Worm (Caenorhabditis elegans): ENCODE results near the gene vha-1.

vha-1 gene

ce11 chrIII:9779080-9779479, 2.0 kb upstream of the vha-1 start:
- TF ChIP-seq sea-2 (GFP tag; optimal IDR thresholded peaks at IDR 0.05) (no peak), ceh-16 (tag; optimal IDR thresholded peaks at IDR 0.05) (no peak), pqm-1 (tag; optimal IDR thresholded peaks at IDR 0.05) (no peak), mml-1 (tag; optimal IDR thresholded peaks at IDR 0.05) (no peak), R02D3.7 (tag; optimal IDR thresholded peaks at IDR 0.05) (no peak), pha-4 (tag; optimal IDR thresholded peaks at IDR 0.05) (no peak), fos-1 (tag; optimal IDR thresholded peaks at IDR 0.05) (no peak), nhr-25 (tag; optimal IDR thresholded peaks at IDR 0.05) (no peak), ztf-4 (tag; optimal IDR thresholded peaks at IDR 0.05) (no peak), ama-1 (optimal IDR thresholded peaks at IDR 0.05) (no peak), elt-3 (tag; optimal IDR thresholded peaks at IDR 0.05) (no peak), lsy-12 (tag; optimal IDR thresholded peaks at IDR 0.05) (no peak), fkh-2 (tag; optimal IDR thresholded peaks at IDR 0.05) (no peak), elt-1 (tag; optimal IDR thresholded peaks at IDR 0.05) (no peak), nhr-67 (tag; optimal IDR thresholded peaks at IDR 0.05) (no peak), egl-5 (tag; optimal IDR thresholded peaks at IDR 0.05) (no peak), nhr-12 (tag; optimal IDR thresholded peaks at IDR 0.05) (no peak), unc-39 (tag; optimal IDR thresholded peaks at IDR 0.05) (no peak), nhr-43 (tag; optimal IDR thresholded peaks at IDR 0.05; ENCODE audit: poor library complexity, severe bottlenecking) (no peak)

ce11 chrIII:9780254-9780653, 800 bp upstream of the vha-1 start, which contains the start of gene sqv-3:
TSS of gene sqv-3 (minus strand) at chrIII:9780354.
- no peak for TF ChIP-seq ztf-4 (tag; optimal IDR thresholded peaks at IDR 0.05)
- TF ChIP-seq elt-2 (tag; optimal IDR thresholded peaks at IDR 0.05) = no peak
- TF ChIP-seq lsy-12 (tag; optimal IDR thresholded peaks at IDR 0.05) = no peak
- TF ChIP-seq R02D3.7 (tag; optimal IDR thresholded peaks at IDR 0.05) = no peak

- TF ChIP-seq zag-1 (tag; optimal IDR thresholded peaks at IDR 0.05) (no peak), nhr-43 (tag; optimal IDR thresholded peaks at IDR 0.05; ENCODE audit: poor library complexity, severe bottlenecking) (peak; percentile 37), elt-2 (tag; optimal IDR thresholded peaks at IDR 0.05) (peak; percentile 15), ama-1 (optimal IDR thresholded peaks at IDR 0.05) (peak; percentile 75), egl-27 (tag; optimal IDR thresholded peaks at IDR 0.05) (no peak)
Measured at ce11 chrIII:9782011-9782436, 970 bp downstream of the vha-1 start, which contains the start of gene vha-2. TSS of gene vha-2 (plus strand) at chrIII:9782164.

ce11 chrIII:9782483-9783081, 1.5 kb downstream of the vha-1 start, which contains the start of gene R10E11.6:
TSS of gene R10E11.6 (plus strand) at chrIII:9783006.
- TF ChIP-seq jun-1 (tag; optimal IDR thresholded peaks at IDR 0.05) (no peak), mdl-1 (tag; optimal IDR thresholded peaks at IDR 0.05) (no peak), egl-5 (tag; optimal IDR thresholded peaks at IDR 0.05) (no peak)

- TF ChIP-seq unc-62 (GFP tag; optimal IDR thresholded peaks at IDR 0.05) = no peak
- TF ChIP-seq ztf-4 (tag; optimal IDR thresholded peaks at IDR 0.05) = no peak
- no peak for TF ChIP-seq fkh-10 (GFP tag; optimal IDR thresholded peaks at IDR 0.05)
- peak; percentile 21 for TF ChIP-seq nhr-23 (tag; optimal IDR thresholded peaks at IDR 0.05)
- peak; percentile 24 for TF ChIP-seq elt-2 (tag; optimal IDR thresholded peaks at IDR 0.05)
- TF ChIP-seq egl-5 (tag; optimal IDR thresholded peaks at IDR 0.05) = no peak
- peak; percentile 27 for TF ChIP-seq nhr-77 (tag; optimal IDR thresholded peaks at IDR 0.05)
- peak; percentile 23 for TF ChIP-seq jun-1 (tag; optimal IDR thresholded peaks at IDR 0.05)
- peak; percentile 8 for TF ChIP-seq ceh-82 (tag; optimal IDR thresholded peaks at IDR 0.05)
- TF ChIP-seq R02D3.7 (tag; optimal IDR thresholded peaks at IDR 0.05) = no peak
- TF ChIP-seq nhr-43 (tag; optimal IDR thresholded peaks at IDR 0.05; ENCODE audit: poor library complexity, severe bottlenecking) = peak; percentile 33
- no peak for TF ChIP-seq egl-27 (tag; optimal IDR thresholded peaks at IDR 0.05)
- TF ChIP-seq ceh-28 (tag; optimal IDR thresholded peaks at IDR 0.05) = peak; percentile 22
- TF ChIP-seq tbx-2 (tag; optimal IDR thresholded peaks at IDR 0.05) = peak; percentile 28
- TF ChIP-seq mdl-1 (tag; optimal IDR thresholded peaks at IDR 0.05) = no peak
- TF ChIP-seq aly-2 (tag; optimal IDR thresholded peaks at IDR 0.05) = peak; percentile 65
- TF ChIP-seq lsy-12 (tag; optimal IDR thresholded peaks at IDR 0.05) = peak; percentile 63
- TF ChIP-seq skn-1 (tag; optimal IDR thresholded peaks at IDR 0.05) = no peak
Measured at ce11 chrIII:9783133-9783590, 2.1 kb downstream of the vha-1 start.
